Worm (Caenorhabditis elegans) whole organism, late embryonic: ENCODE results near the gene sodh-2.

Experiments used
- C08G9.2 ChIP-seq: sonication (generic microtip); optimal IDR thresholded peaks from 2 replicates; lab custom pipeline; 2016; ENCODE audit warnings: mild to moderate bottlenecking, missing genetic modification characterization, moderate library complexity, missing compliant biosample characterization
- C38D4.7 ChIP-seq: fragments of 200-800 bp; sonication (Bioruptor generic); optimal IDR thresholded peaks from 2 replicates; lab custom pipeline; 2018; ENCODE audit warnings: mild to moderate bottlenecking, missing genetic modification characterization, moderate library complexity, missing compliant biosample characterization
- K09A11.1 ChIP-seq: sonication (generic microtip); optimal IDR thresholded peaks from 2 replicates; lab custom pipeline; 2017; ENCODE audit warnings: antibody characterized with exemption, mild to moderate bottlenecking, missing genetic modification characterization, missing compliant biosample characterization; ENCODE audit not compliant: insufficient read depth
- T23F11.4 ChIP-seq: fragments of 200-800 bp; sonication (Bioruptor generic); optimal IDR thresholded peaks from 2 replicates; lab custom pipeline; 2018; ENCODE audit warnings: mild to moderate bottlenecking, missing genetic modification characterization, missing compliant biosample characterization
- Y22D7AL.16 ChIP-seq: sonication (generic microtip); optimal IDR thresholded peaks from 2 replicates; lab custom pipeline; 2016; ENCODE audit warnings: missing genetic modification characterization, missing compliant biosample characterization
- ahr-1 ChIP-seq: sonication (generic microtip); optimal IDR thresholded peaks from 2 replicates; lab custom pipeline; 2016; ENCODE audit warnings: missing genetic modification characterization, missing compliant biosample characterization
- ceh-14 ChIP-seq: sonication (generic microtip); optimal IDR thresholded peaks from 2 replicates; lab custom pipeline; 2016; ENCODE audit warnings: missing genotype, missing genetic modification characterization, missing compliant biosample characterization
- ceh-18 ChIP-seq: sonication (generic microtip); optimal IDR thresholded peaks from 2 replicates; lab custom pipeline; 2016; ENCODE audit warnings: missing genetic modification characterization, missing compliant biosample characterization
- ceh-2 ChIP-seq: sonication (generic microtip); optimal IDR thresholded peaks from 2 replicates; lab custom pipeline; 2016; ENCODE audit warnings: missing genotype, missing genetic modification characterization, missing compliant biosample characterization
- ceh-22 ChIP-seq: sonication (generic microtip); optimal IDR thresholded peaks from 2 replicates; lab custom pipeline; 2017; ENCODE audit warnings: missing biosample characterization, missing genetic modification characterization
- ceh-24 ChIP-seq: sonication (generic microtip); optimal IDR thresholded peaks from 2 replicates; lab custom pipeline; 2016; ENCODE audit warnings: mild to moderate bottlenecking, missing genetic modification characterization, missing compliant biosample characterization
- ceh-31 ChIP-seq: sonication (generic microtip); optimal IDR thresholded peaks from 2 replicates; lab custom pipeline; 2016; ENCODE audit warnings: missing genetic modification characterization, missing compliant biosample characterization
- ceh-34 ChIP-seq: sonication (generic microtip); optimal IDR thresholded peaks from 2 replicates; lab custom pipeline; 2016; ENCODE audit warnings: mild to moderate bottlenecking, missing genetic modification characterization, missing compliant biosample characterization
- ceh-45 ChIP-seq: fragments of 200-800 bp; sonication (Bioruptor generic); IDR thresholded peaks from 2 replicates; pipeline ENCODE4 v1.3.6; 2022; ENCODE audit warnings: missing genetic modification reagents, missing genetic modification characterization, missing compliant biosample characterization
- ceh-48 ChIP-seq: sonication (generic microtip); optimal IDR thresholded peaks from 2 replicates; lab custom pipeline; 2016; ENCODE audit warnings: missing genetic modification characterization, inconsistent platforms, missing compliant biosample characterization
- ceh-6 ChIP-seq: fragments of 200-800 bp; sonication (Bioruptor generic); optimal IDR thresholded peaks from 2 replicates; lab custom pipeline; 2018; ENCODE audit warnings: mild to moderate bottlenecking, missing genetic modification characterization, missing compliant biosample characterization
- ceh-9 ChIP-seq: sonication (generic microtip); optimal IDR thresholded peaks from 2 replicates; lab custom pipeline; 2016; ENCODE audit warnings: mild to moderate bottlenecking, missing genetic modification characterization, inconsistent platforms, missing compliant biosample characterization
- che-1 ChIP-seq: sonication (generic microtip); optimal IDR thresholded peaks from 2 replicates; lab custom pipeline; 2016; ENCODE audit warnings: mild to moderate bottlenecking, missing genetic modification characterization, missing compliant biosample characterization
- dmd-4 ChIP-seq: sonication (generic microtip); optimal IDR thresholded peaks from 2 replicates; lab custom pipeline; 2016; ENCODE audit warnings: borderline replicate concordance, missing genetic modification characterization, missing compliant biosample characterization
- dve-1 ChIP-seq: sonication (generic microtip); optimal IDR thresholded peaks from 2 replicates; lab custom pipeline; 2017; ENCODE audit warnings: antibody characterized with exemption, mild to moderate bottlenecking, missing genetic modification characterization, missing compliant biosample characterization
- elt-2 ChIP-seq: sonication (generic microtip); optimal IDR thresholded peaks from 2 replicates; lab custom pipeline; 2016; ENCODE audit warnings: missing genetic modification reagents, missing genetic modification characterization, missing compliant biosample characterization
- elt-4 ChIP-seq: sonication (generic microtip); optimal IDR thresholded peaks from 2 replicates; lab custom pipeline; 2016; ENCODE audit warnings: missing genetic modification characterization, missing compliant biosample characterization
- ets-4 ChIP-seq: sonication (generic microtip); optimal IDR thresholded peaks from 2 replicates; lab custom pipeline; 2016; ENCODE audit warnings: missing genetic modification characterization, missing compliant biosample characterization
- eyg-1 ChIP-seq: sonication (generic microtip); optimal IDR thresholded peaks from 2 replicates; lab custom pipeline; 2016; ENCODE audit warnings: missing genotype, missing genetic modification characterization, missing compliant biosample characterization
- fax-1 ChIP-seq: sonication (generic microtip); optimal IDR thresholded peaks from 2 replicates; lab custom pipeline; 2016; ENCODE audit warnings: missing genotype, missing genetic modification characterization, missing compliant biosample characterization
- fkh-6 ChIP-seq: sonication (generic microtip); optimal IDR thresholded peaks from 2 replicates; lab custom pipeline; 2016; ENCODE audit warnings: missing genetic modification characterization, missing compliant biosample characterization
- hlh-15 ChIP-seq: sonication (generic microtip); optimal IDR thresholded peaks from 2 replicates; lab custom pipeline; 2016; ENCODE audit warnings: missing genetic modification characterization, missing compliant biosample characterization
- hlh-30 ChIP-seq: sonication (generic microtip); optimal IDR thresholded peaks from 2 replicates; lab custom pipeline; 2017; ENCODE audit warnings: antibody characterized with exemption, missing genetic modification characterization, missing compliant biosample characterization; ENCODE audit not compliant: insufficient read depth
- hlh-8 ChIP-seq: sonication (generic microtip); optimal IDR thresholded peaks from 2 replicates; lab custom pipeline; 2016; ENCODE audit warnings: missing genotype, missing genetic modification characterization, missing compliant biosample characterization
- lim-6 ChIP-seq: sonication (generic microtip); optimal IDR thresholded peaks from 2 replicates; lab custom pipeline; 2016; ENCODE audit warnings: missing genetic modification characterization, missing compliant biosample characterization
- lin-11 ChIP-seq: fragments of 200-800 bp; sonication (Bioruptor generic); optimal IDR thresholded peaks from 2 replicates; lab custom pipeline; 2018; ENCODE audit warnings: mild to moderate bottlenecking, missing genetic modification characterization, missing compliant biosample characterization
- madf-2 ChIP-seq: sonication (generic microtip); optimal IDR thresholded peaks from 2 replicates; lab custom pipeline; 2017; ENCODE audit warnings: missing genetic modification characterization, missing compliant biosample characterization
- mec-3 ChIP-seq: sonication (generic microtip); optimal IDR thresholded peaks from 2 replicates; lab custom pipeline; 2016; ENCODE audit warnings: borderline replicate concordance, missing genetic modification characterization, missing compliant biosample characterization
- nfya-1 ChIP-seq: sonication (generic microtip); optimal IDR thresholded peaks from 2 replicates; lab custom pipeline; 2017; ENCODE audit warnings: missing genetic modification characterization, mild to moderate bottlenecking, missing compliant biosample characterization, antibody characterized with exemption, moderate library complexity
- nhr-232 ChIP-seq: sonication (generic microtip); optimal IDR thresholded peaks from 2 replicates; lab custom pipeline; 2016; ENCODE audit warnings: missing genetic modification characterization, missing compliant biosample characterization
- pag-3 ChIP-seq: sonication (generic microtip); optimal IDR thresholded peaks from 2 replicates; lab custom pipeline; 2016; ENCODE audit warnings: missing compliant biosample characterization, missing genetic modification characterization, borderline replicate concordance
- pax-1 ChIP-seq: fragments of 150-350 bp; optimal IDR thresholded peaks from 2 replicates; lab custom pipeline; 2014; ENCODE audit warnings: missing biosample characterization, missing genetic modification characterization
- pha-2 ChIP-seq: sonication (generic microtip); optimal IDR thresholded peaks from 2 replicates; lab custom pipeline; 2017; ENCODE audit warnings: mild to moderate bottlenecking, missing genetic modification characterization, missing compliant biosample characterization
- pqm-1 ChIP-seq: sonication (generic microtip); optimal IDR thresholded peaks from 2 replicates; lab custom pipeline; 2016; ENCODE audit warnings: missing genetic modification characterization, missing compliant biosample characterization
- pros-1 ChIP-seq: fragments of 150-350 bp; optimal IDR thresholded peaks from 2 replicates; lab custom pipeline; 2014; ENCODE audit warnings: missing biosample characterization, missing genetic modification reagents, missing genetic modification characterization
- ref-2 ChIP-seq: sonication (generic microtip); optimal IDR thresholded peaks from 2 replicates; lab custom pipeline; 2016; ENCODE audit warnings: missing genetic modification characterization, missing compliant biosample characterization
- rnt-1 ChIP-seq: sonication (generic microtip); optimal IDR thresholded peaks from 2 replicates; lab custom pipeline; 2016; ENCODE audit warnings: missing genetic modification characterization, missing compliant biosample characterization
- sox-2 ChIP-seq: fragments of 200-800 bp; sonication (Bioruptor generic); IDR thresholded peaks from 2 replicates; pipeline ENCODE4 v1.3.6; 2022; ENCODE audit warnings: missing genetic modification reagents, missing genetic modification characterization, missing compliant biosample characterization
- tbx-2 ChIP-seq: sonication (generic microtip); optimal IDR thresholded peaks from 2 replicates; lab custom pipeline; 2016; ENCODE audit warnings: missing genetic modification characterization, missing compliant biosample characterization
- tbx-7 ChIP-seq: sonication (generic microtip); optimal IDR thresholded peaks from 2 replicates; lab custom pipeline; 2016; ENCODE audit warnings: missing genotype, missing genetic modification characterization, missing compliant biosample characterization
- ttx-3 ChIP-seq: sonication (generic microtip); optimal IDR thresholded peaks from 2 replicates; lab custom pipeline; 2016; ENCODE audit warnings: missing genetic modification reagents, missing genetic modification characterization, missing compliant biosample characterization
- unc-3 ChIP-seq, 2 experiments: fragments of 200-800 bp in 1 of 2; sonication (Bioruptor generic) in 1 of 2; sonication (generic microtip) in 1 of 2; conservative IDR thresholded peaks in 1 of 2; optimal IDR thresholded peaks in 1 of 2; 2 replicates each; pipeline versions ENCODE4 v1.3.6 to Lab custom; 2016 to 2022; ENCODE audit warnings: missing compliant biosample characterization in 2 of 2, missing genetic modification characterization in 2 of 2, missing genetic modification reagents in 1 of 2
- unc-42 ChIP-seq: sonication (generic microtip); optimal IDR thresholded peaks from 2 replicates; lab custom pipeline; 2016; ENCODE audit warnings: missing genotype, missing genetic modification characterization, missing compliant biosample characterization
- unc-86 ChIP-seq: sonication (generic microtip); optimal IDR thresholded peaks from 2 replicates; lab custom pipeline; 2016; ENCODE audit warnings: missing genetic modification characterization, missing compliant biosample characterization
- zip-5 ChIP-seq: sonication (generic microtip); optimal IDR thresholded peaks from 2 replicates; lab custom pipeline; 2016; ENCODE audit warnings: missing genetic modification characterization, missing compliant biosample characterization
- ztf-16 ChIP-seq: sonication (generic microtip); optimal IDR thresholded peaks from 2 replicates; lab custom pipeline; 2017; ENCODE audit warnings: missing genetic modification characterization, missing compliant biosample characterization

The sodh-2 gene

ce11 chrV:11933196-11934028 lies 42.4 kb upstream of the sodh-2 start, which contains the start of the genes aman-2 and F58H1.3:
TSS of gene aman-2 (minus strand) at chrV:11933246.
TSS of gene F58H1.3 (plus strand) at chrV:11933978.
- TF ChIP-seq C08G9.2 (tag; lab: Kevin White, UChicago) (peak; percentile 72), hlh-8 (tag; lab: Kevin White, UChicago) (peak; percentile 92), dmd-4 (tag; lab: Kevin White, UChicago) (no peak), T23F11.4 (GFP tag; lab: Kevin White, UChicago) (no peak), che-1 (tag; lab: Kevin White, UChicago) (no peak), pag-3 (tag; lab: Kevin White, UChicago) (no peak), pqm-1 (peak; percentile 54), nfya-1 (tag; lab: Kevin White, UChicago) (no peak), ref-2 (tag; lab: Kevin White, UChicago) (peak; percentile 86), elt-4 (no peak), pha-2 (tag; lab: Kevin White, UChicago) (no peak), C38D4.7 (GFP tag; lab: Kevin White, UChicago) (peak; percentile 13), sox-2 (GFP tag; lab: Robert Waterston, UW) (no peak), ceh-9 (tag; lab: Kevin White, UChicago) (no peak), zip-5 (tag; lab: Kevin White, UChicago) (peak; percentile 96), fax-1 (tag; lab: Kevin White, UChicago) (peak; percentile 85), unc-42 (peak; percentile 63), dve-1 (no peak), ceh-18 (tag; lab: Kevin White, UChicago) (peak; percentile 38), hlh-30 (no peak), ahr-1 (tag; lab: Kevin White, UChicago) (peak; percentile 75), ttx-3 (tag; lab: Kevin White, UChicago) (peak; percentile 57), ets-4 (tag; lab: Kevin White, UChicago) (peak; percentile 81), ceh-6 (GFP tag; lab: Kevin White, UChicago) (no peak), tbx-7 (tag; lab: Kevin White, UChicago) (peak; percentile 82), mec-3 (tag; lab: Kevin White, UChicago) (no peak), ceh-45 (GFP tag; lab: Robert Waterston, UW) (no peak), fkh-6 (tag; lab: Kevin White, UChicago) (no peak), elt-2 (tag; lab: Kevin White, UChicago) (peak; percentile 89), ceh-14 (tag; lab: Kevin White, UChicago) (peak; percentile 86), unc-3 (GFP tag; conservative IDR thresholded peaks at IDR 0.05; lab: Robert Waterston, UW) (no peak), unc-3 (tag; optimal IDR thresholded peaks at IDR 0.05; lab: Kevin White, UChicago) (peak; percentile 68), rnt-1 (tag; lab: Kevin White, UChicago) (peak; percentile 48), unc-86 (tag; lab: Kevin White, UChicago) (peak; percentile 77), K09A11.1 (no peak), ceh-48 (peak; percentile 35), ceh-2 (tag; lab: Kevin White, UChicago) (peak; percentile 76), hlh-15 (tag; lab: Kevin White, UChicago) (peak; percentile 73), pax-1 (tag; lab: Kevin White, UChicago) (no peak), eyg-1 (tag; lab: Kevin White, UChicago) (no peak), ztf-16 (tag; lab: Kevin White, UChicago) (peak; percentile 12), ceh-34 (tag; lab: Kevin White, UChicago) (peak; percentile 36), lim-6 (tag; lab: Kevin White, UChicago) (peak; percentile 7), madf-2 (no peak), nhr-232 (no peak), pros-1 (tag; lab: Kevin White, UChicago) (no peak), ceh-24 (tag; lab: Kevin White, UChicago) (no peak), Y22D7AL.16 (no peak), lin-11 (tag; lab: Kevin White, UChicago) (peak; percentile 28), ceh-22 (tag; lab: Kevin White, UChicago) (no peak), ceh-31 (tag; lab: Kevin White, UChicago) (peak; percentile 91), tbx-2 (tag; lab: Kevin White, UChicago) (peak; percentile 89)
